Worm (Caenorhabditis elegans) whole organism, L2 larva: ENCODE measurements around the gene nlp-1.

Source experiments
- ama-1 ChIP-seq: fragments of 150-350 bp; optimal IDR thresholded peaks from 2 replicates; lab custom pipeline; 2018; ENCODE audit warnings: inconsistent platforms
- fos-1 ChIP-seq: fragments of 150-350 bp; optimal IDR thresholded peaks from 2 replicates; lab custom pipeline; 2014; ENCODE audit warnings: missing biosample characterization, missing genetic modification characterization
- lin-39 ChIP-seq: fragments of 150-350 bp; optimal IDR thresholded peaks from 2 replicates; lab custom pipeline; 2014; ENCODE audit warnings: missing biosample characterization, missing genetic modification reagents, missing genetic modification characterization
- mbf-1 ChIP-seq: sonication (generic microtip); optimal IDR thresholded peaks from 2 replicates; lab custom pipeline; 2017; ENCODE audit warnings: missing biosample characterization, missing genetic modification characterization
- nhr-129 ChIP-seq: fragments of 150-350 bp; optimal IDR thresholded peaks from 2 replicates; lab custom pipeline; 2014; ENCODE audit warnings: missing biosample characterization, missing genetic modification characterization
- nhr-237 ChIP-seq: fragments of 150-350 bp; optimal IDR thresholded peaks from 2 replicates; lab custom pipeline; 2014; ENCODE audit warnings: missing biosample characterization, missing genetic modification characterization
- sem-4 ChIP-seq: fragments of 150-350 bp; optimal IDR thresholded peaks from 2 replicates; lab custom pipeline; 2014; ENCODE audit warnings: missing biosample characterization, missing genetic modification reagents, missing genetic modification characterization
- skn-1 ChIP-seq: sonication (generic microtip); optimal IDR thresholded peaks from 2 replicates; lab custom pipeline; 2017; ENCODE audit warnings: missing biosample characterization, missing genetic modification characterization
- unc-55 ChIP-seq: fragments of 150-350 bp; sonication (generic microtip); optimal IDR thresholded peaks from 3 replicates; lab custom pipeline; 2014; ENCODE audit warnings: missing biosample characterization, missing genetic modification reagents, missing genetic modification characterization
- unc-62 ChIP-seq: fragments of 150-350 bp; optimal IDR thresholded peaks from 2 replicates; lab custom pipeline; 2014; ENCODE audit warnings: missing biosample characterization, missing genetic modification reagents, missing genetic modification characterization
- ztf-11 ChIP-seq: sonication (generic microtip); optimal IDR thresholded peaks from 2 replicates; lab custom pipeline; 2017; ENCODE audit warnings: missing biosample characterization, missing genetic modification characterization

DNA sequence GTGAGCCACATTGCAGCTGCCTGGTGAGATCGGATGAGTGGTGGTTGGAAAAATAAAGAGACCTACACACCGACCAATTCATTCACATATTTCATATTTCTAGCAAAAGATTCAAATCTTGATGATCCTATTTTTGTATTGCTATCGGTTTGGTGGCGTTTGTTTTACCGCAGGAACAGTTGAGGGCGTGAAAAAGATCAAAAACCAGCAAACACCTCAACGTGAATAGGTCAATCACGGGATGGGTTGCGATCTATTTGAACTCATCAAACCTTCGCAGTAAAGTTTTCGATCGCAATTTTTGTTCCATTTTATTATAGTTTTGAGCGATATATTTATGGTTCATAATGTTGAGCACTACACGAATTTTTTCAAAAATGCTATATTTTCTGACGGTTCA lies 25.5 kb upstream of the nlp-1 start:
- no peak for TF ChIP-seq nhr-237 (tag; lab: Kevin White, UChicago)
- TF ChIP-seq unc-62 (GFP tag; lab: Kevin White, UChicago) = no peak
- no peak for TF ChIP-seq skn-1
- TF ChIP-seq unc-55 (GFP tag; lab: Kevin White, UChicago) = no peak
- TF ChIP-seq fos-1 (tag; lab: Kevin White, UChicago) = no peak
- TF ChIP-seq nhr-129 = no peak
- no peak for TF ChIP-seq mbf-1 (tag; lab: Kevin White, UChicago)
- TF ChIP-seq ztf-11 (tag; lab: Kevin White, UChicago) = no peak
- no peak for TF ChIP-seq sem-4
- TF ChIP-seq ama-1 (lab: Kevin White, UChicago) = no peak
- TF ChIP-seq lin-39 (tag; lab: Kevin White, UChicago) = no peak
